Worm (Caenorhabditis elegans): Measurements from ENCODE around the gene F02E11.4.

The F02E11.4 gene

ce11 chrII:3248043-3248718 is 29.4 kb downstream of the F02E11.4 start, which contains the start of the genes fbxc-50 and C17F4.2:
Gene fbxc-50 (minus strand): TSS chrII:3248123.
Gene C17F4.2 (plus strand): TSS chrII:3248668.
- TF ChIP-seq ttx-3 (tag; optimal IDR thresholded peaks at IDR 0.05) (no peak), odd-2 (tag; optimal IDR thresholded peaks at IDR 0.05) (no peak), ceh-14 (tag; optimal IDR thresholded peaks at IDR 0.05) (no peak), tbx-2 (tag; optimal IDR thresholded peaks at IDR 0.05) (no peak), unc-86 (tag; optimal IDR thresholded peaks at IDR 0.05) (no peak), unc-42 (tag; optimal IDR thresholded peaks at IDR 0.05) (no peak), ama-1 (optimal IDR thresholded peaks at IDR 0.05) (no peak), fkh-10 (GFP tag; optimal IDR thresholded peaks at IDR 0.05) (no peak), ceh-24 (tag; optimal IDR thresholded peaks at IDR 0.05) (no peak), pqm-1 (tag; optimal IDR thresholded peaks at IDR 0.05) (no peak), pros-1 (tag; optimal IDR thresholded peaks at IDR 0.05) (no peak), ceh-22 (tag; optimal IDR thresholded peaks at IDR 0.05) (no peak), T23F11.4 (GFP tag; optimal IDR thresholded peaks at IDR 0.05) (no peak)

- TF ChIP-seq elt-2 (tag; optimal IDR thresholded peaks at IDR 0.05) (no peak), pha-4 (tag; optimal IDR thresholded peaks at IDR 0.05) (no peak), pqm-1 (tag; optimal IDR thresholded peaks at IDR 0.05) (no peak), che-1 (tag; optimal IDR thresholded peaks at IDR 0.05) (no peak), unc-86 (tag; optimal IDR thresholded peaks at IDR 0.05) (no peak), ceh-48 (tag; optimal IDR thresholded peaks at IDR 0.05) (no peak), gmeb-2 (tag; optimal IDR thresholded peaks at IDR 0.05) (no peak), unc-42 (tag; optimal IDR thresholded peaks at IDR 0.05) (no peak)
Measured at ce11 chrII:3247556-3247955, 30.0 kb downstream of the F02E11.4 start.

ce11 chrII:3245836-3246235 is 31.8 kb downstream of the F02E11.4 start, which contains the start of gene C17F4.7:
Gene C17F4.7 (minus strand): TSS chrII:3246015.
- TF ChIP-seq ttx-3 (tag; optimal IDR thresholded peaks at IDR 0.05) (no peak), eyg-1 (tag; optimal IDR thresholded peaks at IDR 0.05) (no peak), ceh-45 (GFP tag; IDR thresholded peaks at IDR 0.05) (no peak), odd-2 (tag; optimal IDR thresholded peaks at IDR 0.05) (no peak), ceh-14 (tag; optimal IDR thresholded peaks at IDR 0.05) (no peak), ref-2 (tag; optimal IDR thresholded peaks at IDR 0.05) (no peak), tbx-7 (tag; optimal IDR thresholded peaks at IDR 0.05) (no peak), mec-3 (tag; optimal IDR thresholded peaks at IDR 0.05; ENCODE audit: borderline replicate concordance) (no peak), ceh-22 (tag; optimal IDR thresholded peaks at IDR 0.05) (no peak), ztf-16 (tag; optimal IDR thresholded peaks at IDR 0.05) (no peak), pqm-1 (tag; optimal IDR thresholded peaks at IDR 0.05) (no peak), Y22D7AL.16 (tag; optimal IDR thresholded peaks at IDR 0.05) (no peak), elt-4 (tag; optimal IDR thresholded peaks at IDR 0.05) (no peak), fkh-10 (GFP tag; optimal IDR thresholded peaks at IDR 0.05) (no peak), hlh-6 (tag; optimal IDR thresholded peaks at IDR 0.05) (no peak), gmeb-2 (tag; optimal IDR thresholded peaks at IDR 0.05) (no peak)

- TF ChIP-seq Y22D7AL.16 (tag; optimal IDR thresholded peaks at IDR 0.05) (no peak), hlh-8 (tag; optimal IDR thresholded peaks at IDR 0.05) (no peak), K09A11.1 (tag; optimal IDR thresholded peaks at IDR 0.05; ENCODE audit: insufficient read depth) (no peak), ceh-31 (tag; optimal IDR thresholded peaks at IDR 0.05) (no peak), pqm-1 (tag; optimal IDR thresholded peaks at IDR 0.05) (no peak), pag-3 (tag; optimal IDR thresholded peaks at IDR 0.05; ENCODE audit: borderline replicate concordance) (no peak), ceh-45 (GFP tag; IDR thresholded peaks at IDR 0.05) (no peak), ceh-19 (GFP tag; optimal IDR thresholded peaks at IDR 0.05) (no peak), unc-3 (GFP tag; conservative IDR thresholded peaks at IDR 0.05) (no peak), unc-3 (tag; optimal IDR thresholded peaks at IDR 0.05) (no peak), C38D4.7 (GFP tag; optimal IDR thresholded peaks at IDR 0.05) (no peak), unc-55 (GFP tag; optimal IDR thresholded peaks at IDR 0.05) (no peak), fkh-10 (GFP tag; optimal IDR thresholded peaks at IDR 0.05) (no peak), pax-1 (tag; optimal IDR thresholded peaks at IDR 0.05) (no peak)
Measured at ce11 chrII:3244758-3245157, 32.8 kb downstream of the F02E11.4 start.

Data from whole organism, late embryonic.